Worm (Caenorhabditis elegans) whole organism, dauer: ENCODE data around the gene clec-73.

ENCODE experiments used
- unc-62 ChIP-seq: sonication (generic microtip); optimal IDR thresholded peaks from 2 replicates; lab custom pipeline; 2017; ENCODE audit warnings: missing biosample characterization, missing genetic modification reagents, missing genetic modification characterization

Gene clec-73

ce11 chrIV:3956095-3956494, at the start of gene clec-73:
Gene clec-73, minus strand, starts transcription at chrIV:3956195.
- no peak for TF ChIP-seq unc-62 (GFP tag; lab: Kevin White, UChicago)

ce11 chrIV:4005166-4005565, 49.2 kb upstream of the clec-73 start:
- no peak for TF ChIP-seq unc-62 (GFP tag; lab: Kevin White, UChicago)

- TF ChIP-seq unc-62 (GFP tag; lab: Kevin White, UChicago): no peak
These were observed 48.2 kb upstream of the clec-73 start for ce11 chrIV:4004221-4004620.

- TF ChIP-seq unc-62 (GFP tag; lab: Kevin White, UChicago): no peak
These were observed 43.7 kb upstream of the clec-73 start for ce11 chrIV:3999662-4000061.

- no peak for TF ChIP-seq unc-62 (GFP tag; lab: Kevin White, UChicago)
These were observed 42.5 kb upstream of the clec-73 start, which contains the start of gene F47C12.8 for ce11 chrIV:3998517-3998916. Gene F47C12.8, minus strand, starts transcription at chrIV:3998617.

ce11 chrIV:3995384-3995783, 39.4 kb upstream of the clec-73 start, which contains the start of gene F47C12.7:
Gene F47C12.7, minus strand, starts transcription at chrIV:3995484.
- TF ChIP-seq unc-62 (GFP tag; lab: Kevin White, UChicago): no peak

- TF ChIP-seq unc-62 (GFP tag; lab: Kevin White, UChicago): no peak
These were observed 38.3 kb upstream of the clec-73 start, which contains the start of gene F47C12.13 for ce11 chrIV:3994318-3994717. Gene F47C12.13, minus strand, starts transcription at chrIV:3994418.

- no peak for TF ChIP-seq unc-62 (GFP tag; lab: Kevin White, UChicago)
These were observed 37.3 kb upstream of the clec-73 start, which contains the start of gene F47C12.6 for ce11 chrIV:3993292-3993691. Gene F47C12.6, minus strand, starts transcription at chrIV:3993392.

ce11 chrIV:3988638-3989152, 32.7 kb upstream of the clec-73 start, which contains the start of gene clec-78:
Gene clec-78, plus strand, starts transcription at chrIV:3989102.
- no peak for TF ChIP-seq unc-62 (GFP tag; lab: Kevin White, UChicago)

- no peak for TF ChIP-seq unc-62 (GFP tag; lab: Kevin White, UChicago)
These were observed 32.1 kb upstream of the clec-73 start for ce11 chrIV:3988132-3988531.

ce11 chrIV:3981601-3982000, 25.6 kb upstream of the clec-73 start, which contains the start of gene srh-223:
Gene srh-223, plus strand, starts transcription at chrIV:3981901.
- no peak for TF ChIP-seq unc-62 (GFP tag; lab: Kevin White, UChicago)

- no peak for TF ChIP-seq unc-62 (GFP tag; lab: Kevin White, UChicago)
These were observed 23.5 kb upstream of the clec-73 start, which contains the start of gene srh-222 for ce11 chrIV:3979525-3979924. Gene srh-222, plus strand, starts transcription at chrIV:3979825.

- no peak for TF ChIP-seq unc-62 (GFP tag; lab: Kevin White, UChicago)
These were observed 22.0 kb upstream of the clec-73 start, which contains the start of gene srh-220 for ce11 chrIV:3977965-3978523. Gene srh-220, minus strand, starts transcription at chrIV:3978015.

ce11 chrIV:3973049-3973448, 17.1 kb upstream of the clec-73 start, which contains the start of gene clec-79:
Gene clec-79, plus strand, starts transcription at chrIV:3973349.
- TF ChIP-seq unc-62 (GFP tag; lab: Kevin White, UChicago): no peak

ce11 chrIV:3965013-3965412, 9.0 kb upstream of the clec-73 start, which contains the start of gene clec-76:
Gene clec-76, plus strand, starts transcription at chrIV:3965246.
- no peak for TF ChIP-seq unc-62 (GFP tag; lab: Kevin White, UChicago)

ce11 chrIV:3963498-3963897, 7.5 kb upstream of the clec-73 start:
- TF ChIP-seq unc-62 (GFP tag; lab: Kevin White, UChicago): no peak

- TF ChIP-seq unc-62 (GFP tag; lab: Kevin White, UChicago): no peak
These were observed 6.6 kb upstream of the clec-73 start, which contains the start of gene Y46C8AM.1 for ce11 chrIV:3962584-3962983. Gene Y46C8AM.1, plus strand, starts transcription at chrIV:3962884.
